Fruit fly (Drosophila melanogaster): Measurements from ENCODE around the gene CCDC151.
A peak's percentile ranks its signal among the peaks of the same experiment; 100 is the strongest.

The CCDC151 gene

DNA sequence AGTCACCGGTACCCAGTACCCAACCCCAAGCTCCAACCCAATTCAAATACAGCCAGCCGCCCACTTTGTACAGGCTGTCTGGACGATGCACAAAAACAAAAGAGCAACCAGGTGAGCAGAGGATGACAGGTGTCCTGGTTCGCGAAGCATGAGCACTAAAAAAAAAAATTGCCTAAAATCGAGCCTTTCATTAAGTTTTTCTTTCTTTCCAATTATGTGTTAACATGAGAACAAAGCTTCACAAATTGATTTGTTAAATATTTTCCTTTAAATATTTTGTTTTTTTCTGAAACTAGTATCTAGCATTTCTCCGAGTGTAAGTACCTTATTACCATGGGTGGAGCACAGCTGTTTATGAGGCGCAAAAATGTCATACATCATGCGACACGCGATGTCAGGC lies 6.4 kb upstream of the CCDC151 start:
- TF ChIP-seq fru (GFP tag; optimal IDR thresholded peaks at IDR 0.05) (peak; percentile 9), CrebA (GFP tag; optimal IDR thresholded peaks at IDR 0.05; ENCODE audit: borderline replicate concordance) (no peak), usp (GFP tag; optimal IDR thresholded peaks at IDR 0.05) (no peak), Sp1 (GFP tag; optimal IDR thresholded peaks at IDR 0.05) (peak; percentile 18), Rel (GFP tag; optimal IDR thresholded peaks at IDR 0.05) (no peak), Rel (tag; optimal IDR thresholded peaks at IDR 0.05) (no peak), Abd-B (GFP tag; optimal IDR thresholded peaks at IDR 0.05) (no peak), pan (optimal IDR thresholded peaks at IDR 0.05) (no peak), Myc (optimal IDR thresholded peaks at IDR 0.05) (no peak), Hnf4 (GFP tag; optimal IDR thresholded peaks at IDR 0.05) (no peak), foxo (GFP tag; optimal IDR thresholded peaks at IDR 0.05) (peak in 1 of 2 experiments; percentile 16), dsf (GFP tag; optimal IDR thresholded peaks at IDR 0.05; ENCODE audit: borderline replicate concordance) (no peak), h (GFP tag; optimal IDR thresholded peaks at IDR 0.05) (peak; percentile 36), dmrt93B (GFP tag; optimal IDR thresholded peaks at IDR 0.05) (no peak), ey (GFP tag; optimal IDR thresholded peaks at IDR 0.05) (peak; percentile 4), CG9705 (GFP tag; optimal IDR thresholded peaks at IDR 0.05) (no peak), Jra (GFP tag; optimal IDR thresholded peaks at IDR 0.05) (no peak), Hr78 (GFP tag; optimal IDR thresholded peaks at IDR 0.05) (no peak), rgr (GFP tag; optimal IDR thresholded peaks at IDR 0.05) (peak; percentile 10)

DNA sequence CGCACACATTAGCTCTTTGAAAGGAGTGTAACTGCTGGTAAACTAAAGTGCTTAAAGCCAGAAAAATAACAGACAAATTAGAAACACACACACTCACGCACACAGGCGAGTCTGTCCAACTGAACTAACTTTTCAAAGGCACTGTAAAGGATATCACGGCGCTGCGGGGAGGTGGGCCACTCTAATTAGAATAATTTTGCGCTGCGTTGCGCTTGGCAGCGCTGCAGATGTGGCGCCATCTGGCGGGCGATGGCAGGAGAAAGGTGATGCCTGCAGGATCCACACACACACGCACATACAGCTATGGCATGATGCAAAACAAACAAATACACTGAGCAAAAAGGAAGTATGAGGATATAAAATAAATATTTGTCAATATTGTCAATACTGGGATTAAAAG lies 5.1 kb upstream of the CCDC151 start:
- no peak for TF ChIP-seq CrebA (GFP tag; optimal IDR thresholded peaks at IDR 0.05; ENCODE audit: borderline replicate concordance)
- TF ChIP-seq N (GFP tag; optimal IDR thresholded peaks at IDR 0.05) = no peak
- no peak for TF ChIP-seq Mio (GFP tag; optimal IDR thresholded peaks at IDR 0.05)
- TF ChIP-seq Vsx2 (GFP tag; optimal IDR thresholded peaks at IDR 0.05; ENCODE audit: partially characterized antibody) = no peak
- no peak for TF ChIP-seq dsf (GFP tag; optimal IDR thresholded peaks at IDR 0.05; ENCODE audit: borderline replicate concordance)
- no peak for TF ChIP-seq jim (GFP tag; optimal IDR thresholded peaks at IDR 0.05)
- no peak for TF ChIP-seq lola (GFP tag; optimal IDR thresholded peaks at IDR 0.05)
- no peak for TF ChIP-seq pan (optimal IDR thresholded peaks at IDR 0.05)
- TF ChIP-seq sage (GFP tag; optimal IDR thresholded peaks at IDR 0.05) = no peak

DNA sequence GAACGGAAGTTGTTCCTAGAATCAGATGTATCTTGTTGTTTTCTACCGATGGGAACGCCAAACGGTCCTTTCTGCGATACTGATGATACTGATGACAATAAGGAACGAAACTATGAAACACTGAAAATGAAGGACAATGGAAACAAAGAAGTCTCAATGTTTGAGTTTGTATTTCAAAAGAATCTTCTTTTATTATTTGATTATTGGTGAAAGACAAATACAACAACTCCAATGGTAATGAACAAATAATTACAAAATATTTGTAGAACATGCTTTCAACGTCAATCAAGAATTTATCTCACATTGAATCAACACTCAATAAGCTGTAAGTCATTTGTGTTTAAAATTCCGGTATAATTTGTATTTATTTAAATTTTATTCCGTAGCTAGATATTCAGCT lies 2.4 kb upstream of the CCDC151 start, which contains the start of gene Sprn:
Gene Sprn (plus strand): TSS at position 301 of the 400 bp plus-strand sequence.
- no peak for TF ChIP-seq h (GFP tag; optimal IDR thresholded peaks at IDR 0.05)
- no peak for TF ChIP-seq dmrt93B (GFP tag; optimal IDR thresholded peaks at IDR 0.05)
- TF ChIP-seq ey (GFP tag; optimal IDR thresholded peaks at IDR 0.05) = no peak
- TF ChIP-seq Myc (optimal IDR thresholded peaks at IDR 0.05) = no peak
- no peak for TF ChIP-seq HLH106 (tag; optimal IDR thresholded peaks at IDR 0.05)
- TF ChIP-seq Sp1 (GFP tag; optimal IDR thresholded peaks at IDR 0.05) = no peak
- TF ChIP-seq Hr78 (GFP tag; optimal IDR thresholded peaks at IDR 0.05) = no peak
- no peak for TF ChIP-seq psq (GFP tag; optimal IDR thresholded peaks at IDR 0.05)
- TF ChIP-seq fru (GFP tag; optimal IDR thresholded peaks at IDR 0.05) = no peak
- TF ChIP-seq Hnf4 (GFP tag; optimal IDR thresholded peaks at IDR 0.05) = no peak
- TF ChIP-seq CG9705 (GFP tag; optimal IDR thresholded peaks at IDR 0.05) = no peak
- no peak for TF ChIP-seq Abd-B (GFP tag; optimal IDR thresholded peaks at IDR 0.05)
- no peak for TF ChIP-seq br (GFP tag; optimal IDR thresholded peaks at IDR 0.05)
- TF ChIP-seq Rel (GFP tag; optimal IDR thresholded peaks at IDR 0.05) = no peak
- no peak for TF ChIP-seq Rel (tag; optimal IDR thresholded peaks at IDR 0.05)
- no peak for TF ChIP-seq CrebA (GFP tag; optimal IDR thresholded peaks at IDR 0.05; ENCODE audit: borderline replicate concordance)
- TF ChIP-seq Dfd (GFP tag; optimal IDR thresholded peaks at IDR 0.05) = no peak
- no peak for TF ChIP-seq sv (GFP tag; optimal IDR thresholded peaks at IDR 0.05)

DNA sequence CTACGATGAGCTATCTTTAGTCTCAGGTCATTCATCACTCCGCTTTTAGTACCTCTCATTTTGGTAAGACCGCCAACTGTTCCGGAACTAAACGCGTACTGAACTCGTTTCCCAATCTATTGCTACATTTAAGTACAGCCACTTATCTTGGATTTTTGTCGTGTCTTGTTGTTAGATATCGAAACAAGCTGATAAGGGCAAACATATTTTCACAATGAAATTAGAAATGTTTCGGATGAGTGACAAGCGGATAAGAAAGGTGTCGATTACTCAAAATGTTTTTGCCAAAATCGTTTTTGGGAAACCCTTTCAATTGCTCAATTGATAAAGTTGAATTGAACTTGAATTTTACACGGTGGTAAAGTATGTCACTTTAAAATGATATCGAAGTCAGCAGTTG lies 7.7 kb downstream of the CCDC151 start, which contains the start of gene CG5897:
Gene CG5897 (minus strand): TSS at position 101 of the 400 bp plus-strand sequence.
- TF ChIP-seq Dif (GFP tag; optimal IDR thresholded peaks at IDR 0.05; ENCODE audit: partially characterized antibody) (no peak), Mio (GFP tag; optimal IDR thresholded peaks at IDR 0.05) (no peak), brk (GFP tag; optimal IDR thresholded peaks at IDR 0.05) (no peak), Hr78 (GFP tag; optimal IDR thresholded peaks at IDR 0.05) (no peak)

DNA sequence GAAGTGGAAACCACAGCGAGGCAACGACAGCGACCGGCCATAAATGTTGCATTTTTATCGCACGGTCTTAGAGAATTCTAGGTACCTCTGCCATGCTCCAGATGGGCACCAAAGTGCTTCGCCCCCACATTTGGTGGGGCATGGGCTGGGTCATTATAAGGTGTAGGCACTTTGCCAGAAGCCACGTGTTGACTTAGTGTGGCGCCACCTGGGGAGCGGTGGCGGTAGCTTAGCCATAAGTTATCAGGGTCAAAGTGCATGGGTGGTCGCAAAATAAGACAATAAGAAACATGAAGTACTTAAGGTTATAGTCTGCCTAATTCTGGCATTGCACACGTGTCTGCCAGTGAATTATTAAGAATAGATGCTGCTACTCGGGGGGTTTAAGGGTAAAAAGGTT lies 11.6 kb downstream of the CCDC151 start:
- TF ChIP-seq h (GFP tag; optimal IDR thresholded peaks at IDR 0.05) (no peak), Hr83 (GFP tag; optimal IDR thresholded peaks at IDR 0.05; ENCODE audit: poor library complexity, severe bottlenecking) (no peak), Vsx2 (GFP tag; optimal IDR thresholded peaks at IDR 0.05; ENCODE audit: partially characterized antibody) (no peak), Dif (GFP tag; optimal IDR thresholded peaks at IDR 0.05; ENCODE audit: partially characterized antibody) (no peak), woc (GFP tag; optimal IDR thresholded peaks at IDR 0.05) (no peak), usp (GFP tag; optimal IDR thresholded peaks at IDR 0.05) (no peak), CrebA (GFP tag; optimal IDR thresholded peaks at IDR 0.05; ENCODE audit: borderline replicate concordance) (no peak), Hnf4 (GFP tag; optimal IDR thresholded peaks at IDR 0.05) (no peak), GATAd (GFP tag; optimal IDR thresholded peaks at IDR 0.05) (no peak), Abd-B (GFP tag; optimal IDR thresholded peaks at IDR 0.05) (no peak), psq (GFP tag; optimal IDR thresholded peaks at IDR 0.05) (no peak), Mio (GFP tag; optimal IDR thresholded peaks at IDR 0.05) (no peak), tai (GFP tag; optimal IDR thresholded peaks at IDR 0.05) (no peak), N (GFP tag; optimal IDR thresholded peaks at IDR 0.05) (no peak), foxo (GFP tag; optimal IDR thresholded peaks at IDR 0.05) (no peak), jim (GFP tag; optimal IDR thresholded peaks at IDR 0.05) (no peak)

All from whole organism, wandering third instar larva.